Fruit fly (Drosophila melanogaster): ENCODE measurements around the gene gdrd.
A peak's percentile ranks its signal among the peaks of the same experiment; 100 is the strongest.

Gene gdrd

dm6 chr3L:14678097-14678679 is 13.0 kb upstream of the gdrd start, which contains the start of gene CG4914 (continued):
- TF ChIP-seq NK7.1 (GFP tag; optimal IDR thresholded peaks at IDR 0.05), result no peak
- TF ChIP-seq CG12236 (GFP tag; optimal IDR thresholded peaks at IDR 0.05), result no peak
- no peak for TF ChIP-seq unc-4 (GFP tag; IDR thresholded peaks at IDR 0.05; ENCODE audit: partially characterized antibody)
- TF ChIP-seq CG32532 (GFP tag; IDR thresholded peaks at IDR 0.05), result peak; percentile 64
- 0 out of 3 replicates have a peak, but pooled peaks have one; percentile 32 for TF ChIP-seq z (GFP tag; IDR thresholded peaks at IDR 0.05)
- peak; percentile 94 for TF ChIP-seq CG18262 (tag; optimal IDR thresholded peaks at IDR 0.05)
- TF ChIP-seq ems (GFP tag; optimal IDR thresholded peaks at IDR 0.05), result peak; percentile 14
- no peak for TF ChIP-seq br (optimal IDR thresholded peaks at IDR 0.05)
- peak; percentile 27 for TF ChIP-seq CG13296 (GFP tag; optimal IDR thresholded peaks at IDR 0.05)
- no peak; the same call in 1 of the 2 replicates for TF ChIP-seq E2f2 (GFP tag; IDR thresholded peaks at IDR 0.05)
- peak; percentile 12 for TF ChIP-seq CG1603 (tag; optimal IDR thresholded peaks at IDR 0.05)
- no peak for TF ChIP-seq CG9876 (GFP tag; optimal IDR thresholded peaks at IDR 0.05)
- TF ChIP-seq yki (optimal IDR thresholded peaks at IDR 0.05), result no peak
- peak; percentile 55 for TF ChIP-seq run (tag; optimal IDR thresholded peaks at IDR 0.05)
- peak; percentile 54 for TF ChIP-seq CG18599 (GFP tag; optimal IDR thresholded peaks at IDR 0.05)
- no peak for TF ChIP-seq C15 (GFP tag; IDR thresholded peaks at IDR 0.05)
- TF ChIP-seq wor (GFP tag; IDR thresholded peaks at IDR 0.05), result no peak
- peak; percentile 60 for TF ChIP-seq CG17385 (GFP tag; optimal IDR thresholded peaks at IDR 0.05)
- peak; percentile 61 for TF ChIP-seq CG4404 (GFP tag; IDR thresholded peaks at IDR 0.05)
- TF ChIP-seq emc (GFP tag; optimal IDR thresholded peaks at IDR 0.05), result no peak
- peak; percentile 60; the same call in 1 of the 2 replicates for TF ChIP-seq H2.0 (GFP tag; IDR thresholded peaks at IDR 0.05)
- TF ChIP-seq hb (GFP tag; IDR thresholded peaks at IDR 0.05; ENCODE audit: partially characterized antibody), result no peak
- TF ChIP-seq CG14710 (tag; optimal IDR thresholded peaks at IDR 0.05), result peak; percentile 87
- TF ChIP-seq CG43689 (GFP tag; IDR thresholded peaks at IDR 0.05), result no peak
- peak; percentile 61 for TF ChIP-seq Asciz (GFP tag; optimal IDR thresholded peaks at IDR 0.05)
- peak; percentile 37 for TF ChIP-seq CG18764 (GFP tag; optimal IDR thresholded peaks at IDR 0.05)
- TF ChIP-seq so (GFP tag; IDR thresholded peaks at IDR 0.05), result peak; percentile 70; the same call in 1 of the 3 replicates
- no peak for TF ChIP-seq fru (optimal IDR thresholded peaks at IDR 0.05)
- TF ChIP-seq Dad (GFP tag; optimal IDR thresholded peaks at IDR 0.05), result no peak
- TF ChIP-seq CG11085 (GFP tag; IDR thresholded peaks at IDR 0.05), result no peak
- peak; percentile 80 for TF ChIP-seq trem (tag; optimal IDR thresholded peaks at IDR 0.05)
- TF ChIP-seq CG9609 (GFP tag; optimal IDR thresholded peaks at IDR 0.05), result no peak
- peak; percentile 40; the same call in 1 of the 3 replicates for TF ChIP-seq Aef1 (GFP tag; IDR thresholded peaks at IDR 0.05)
- no peak for TF ChIP-seq CG42726 (GFP tag; IDR thresholded peaks at IDR 0.05; ENCODE audit: partially characterized antibody)
- no peak for TF ChIP-seq sima (GFP tag; optimal IDR thresholded peaks at IDR 0.05)
- peak; percentile 22 for TF ChIP-seq gcm2 (GFP tag; optimal IDR thresholded peaks at IDR 0.05)
- no peak for TF ChIP-seq CG11247 (GFP tag; IDR thresholded peaks at IDR 0.05)
- TF ChIP-seq Oli (tag; optimal IDR thresholded peaks at IDR 0.05), result peak; percentile 87
- peak; percentile 62 for TF ChIP-seq CG11723 (GFP tag; optimal IDR thresholded peaks at IDR 0.05)
- TF ChIP-seq CG6854 (GFP tag; optimal IDR thresholded peaks at IDR 0.05), result no peak
- TF ChIP-seq CG8944 (GFP tag; optimal IDR thresholded peaks at IDR 0.05), result no peak
- TF ChIP-seq Hr3 (GFP tag; optimal IDR thresholded peaks at IDR 0.05), result peak; percentile 81
- no peak for TF ChIP-seq Oaz (GFP tag; IDR thresholded peaks at IDR 0.05)
- TF ChIP-seq pb (GFP tag; optimal IDR thresholded peaks at IDR 0.05), result no peak
- peak; percentile 65 for TF ChIP-seq Xbp1 (GFP tag; optimal IDR thresholded peaks at IDR 0.05)
- TF ChIP-seq CG31365 (tag; optimal IDR thresholded peaks at IDR 0.05), result no peak
- no peak for TF ChIP-seq Fer2 (tag; optimal IDR thresholded peaks at IDR 0.05)
- no peak for TF ChIP-seq Dip3 (GFP tag; optimal IDR thresholded peaks at IDR 0.05)
- no peak for TF ChIP-seq corto (GFP tag; optimal IDR thresholded peaks at IDR 0.05)
- no peak for TF ChIP-seq CG9797 (GFP tag; optimal IDR thresholded peaks at IDR 0.05)
- no peak for TF ChIP-seq sna (GFP tag; IDR thresholded peaks at IDR 0.05; ENCODE audit: partially characterized antibody)
- peak; percentile 79 for TF ChIP-seq CG13775 (GFP tag; optimal IDR thresholded peaks at IDR 0.05)
